Worm (Caenorhabditis elegans) whole organism, L4 larva: ENCODE data around the gene clh-6.

ENCODE experiments used
- F10B5.3 ChIP-seq: sonication (generic microtip); optimal IDR thresholded peaks from 2 replicates; lab custom pipeline; 2016; ENCODE audit warnings: mild to moderate bottlenecking, missing genetic modification characterization, missing compliant biosample characterization
- R02D3.7 ChIP-seq: fragments of 150-350 bp; sonication (generic microtip); optimal IDR thresholded peaks from 3 replicates; lab custom pipeline; 2014; ENCODE audit warnings: missing biosample characterization, missing genetic modification characterization
- T20F7.1 ChIP-seq: fragments of 200-800 bp; sonication (Bioruptor generic); optimal IDR thresholded peaks from 2 replicates; lab custom pipeline; 2018; ENCODE audit warnings: mild to moderate bottlenecking, missing genetic modification characterization, missing compliant biosample characterization
- T26A8.4 ChIP-seq: fragments of 200-800 bp; sonication (Bioruptor generic); IDR thresholded peaks from 2 replicates; pipeline ENCODE4 v1.3.6; 2022; ENCODE audit warnings: missing genetic modification characterization, missing compliant biosample characterization
- Y48G9A.11 ChIP-seq: fragments of 200-800 bp; sonication (Bioruptor generic); IDR thresholded peaks from 2 replicates; pipeline ENCODE4 v1.3.6; 2022; ENCODE audit warnings: missing genetic modification reagents, missing genetic modification characterization, missing compliant biosample characterization
- Y5F2A.4 ChIP-seq: fragments of 200-800 bp; sonication (Bioruptor generic); optimal IDR thresholded peaks from 2 replicates; lab custom pipeline; 2018; ENCODE audit warnings: mild to moderate bottlenecking, missing genetic modification characterization, missing compliant biosample characterization
- ZK337.2 ChIP-seq: fragments of 200-800 bp; sonication (Bioruptor generic); IDR thresholded peaks from 2 replicates; pipeline ENCODE4 v1.3.6; 2022; ENCODE audit warnings: missing genetic modification reagents, missing genetic modification characterization, missing compliant biosample characterization
- aha-1 ChIP-seq: fragments of 150-350 bp; peaks from one replicate; lab custom pipeline; 2014; ENCODE audit warnings: missing biosample characterization, missing genetic modification characterization
- ces-1 ChIP-seq: fragments of 150-350 bp; sonication (generic microtip); optimal IDR thresholded peaks from 4 replicates; lab custom pipeline; 2014; ENCODE audit warnings: missing biosample characterization, missing genetic modification reagents, missing genetic modification characterization
- ctbp-1 ChIP-seq: fragments of 200-800 bp; sonication (Bioruptor generic); IDR thresholded peaks from 2 replicates; pipeline ENCODE4 v1.3.6; 2022; ENCODE audit warnings: missing genetic modification reagents, missing genetic modification characterization, missing compliant biosample characterization
- daf-12 ChIP-seq: fragments of 150-350 bp; optimal IDR thresholded peaks from 2 replicates; lab custom pipeline; 2014; ENCODE audit warnings: missing biosample characterization, missing genetic modification reagents, missing genetic modification characterization
- daf-16 ChIP-seq, 3 experiments: sonication (generic microtip); optimal IDR thresholded peaks; 2 replicates each; lab custom pipeline; 2016 to 2017; ENCODE audit warnings: missing genetic modification characterization in 3 of 3, missing genetic modification reagents in 3 of 3, mild to moderate bottlenecking in 2 of 3, missing compliant biosample characterization in 2 of 3, missing biosample characterization in 1 of 3, moderate library complexity in 1 of 3
- daf-8 ChIP-seq: fragments of 200-800 bp; sonication (Bioruptor generic); IDR thresholded peaks from 2 replicates; pipeline ENCODE4 v1.3.6; 2022; ENCODE audit warnings: missing genetic modification characterization, missing compliant biosample characterization
- dmd-6 ChIP-seq: fragments of 200-800 bp; sonication (Bioruptor generic); IDR thresholded peaks from 2 replicates; pipeline ENCODE4 v1.3.6; 2022; ENCODE audit warnings: missing genetic modification reagents, missing genetic modification characterization, missing compliant biosample characterization
- dpl-1 ChIP-seq: fragments of 150-350 bp; optimal IDR thresholded peaks from 2 replicates; lab custom pipeline; 2014; ENCODE audit warnings: missing biosample characterization, missing genetic modification reagents, missing genetic modification characterization
- duxl-1 ChIP-seq: sonication (generic microtip); optimal IDR thresholded peaks from 2 replicates; lab custom pipeline; 2016; ENCODE audit warnings: mild to moderate bottlenecking, missing genetic modification characterization, moderate library complexity, missing compliant biosample characterization; ENCODE audit not compliant: poor library complexity
- dve-1 ChIP-seq: sonication (generic microtip); optimal IDR thresholded peaks from 2 replicates; lab custom pipeline; 2017; ENCODE audit warnings: antibody characterized with exemption, mild to moderate bottlenecking, missing genetic modification characterization, missing compliant biosample characterization; ENCODE audit not compliant: insufficient read depth
- egl-27 ChIP-seq: sonication (generic microtip); optimal IDR thresholded peaks from 3 replicates; lab custom pipeline; 2017; ENCODE audit warnings: missing biosample characterization, missing genetic modification reagents, missing genetic modification characterization
- hlh-11 ChIP-seq: fragments of 200-800 bp; sonication (Bioruptor generic); optimal IDR thresholded peaks from 2 replicates; lab custom pipeline; 2018; ENCODE audit warnings: mild to moderate bottlenecking, missing genetic modification characterization, missing compliant biosample characterization
- hlh-30 ChIP-seq: sonication (generic microtip); optimal IDR thresholded peaks from 2 replicates; lab custom pipeline; 2017; ENCODE audit warnings: antibody characterized with exemption, mild to moderate bottlenecking, missing genetic modification characterization, missing compliant biosample characterization; ENCODE audit not compliant: insufficient read depth
- jun-1 ChIP-seq: fragments of 150-350 bp; optimal IDR thresholded peaks from 2 replicates; lab custom pipeline; 2014; ENCODE audit warnings: missing biosample characterization, missing genetic modification reagents, missing genetic modification characterization
- lim-7 ChIP-seq: fragments of 200-800 bp; sonication (Bioruptor generic); IDR thresholded peaks from 2 replicates; pipeline ENCODE4 v1.3.6; 2022; ENCODE audit warnings: missing genetic modification characterization, missing compliant biosample characterization
- lin-39 ChIP-seq: fragments of 150-350 bp; optimal IDR thresholded peaks from 2 replicates; lab custom pipeline; 2014; ENCODE audit warnings: missing biosample characterization, missing genetic modification reagents, missing genetic modification characterization
- lsy-2 ChIP-seq, 2 experiments: fragments of 150-350 bp in 1 of 2; sonication (generic microtip) in 1 of 2; optimal IDR thresholded peaks; 2 replicates each; lab custom pipeline; 2014 to 2017; ENCODE audit warnings: missing biosample characterization in 2 of 2, missing genetic modification characterization in 2 of 2
- mdl-1 ChIP-seq, 2 experiments: fragments of 150-350 bp in 1 of 2; sonication (generic microtip) in 1 of 2; optimal IDR thresholded peaks; 2 replicates each; lab custom pipeline; 2014 to 2017; ENCODE audit warnings: missing biosample characterization in 2 of 2, missing genetic modification characterization in 2 of 2
- mxl-2 ChIP-seq: fragments of 200-800 bp; sonication (Bioruptor generic); conservative IDR thresholded peaks from 2 replicates; pipeline ENCODE4 v1.3.6; 2022; ENCODE audit warnings: missing genetic modification reagents, missing genetic modification characterization, missing compliant biosample characterization
- nhr-102 ChIP-seq: sonication (generic microtip); optimal IDR thresholded peaks from 2 replicates; lab custom pipeline; 2016; ENCODE audit warnings: mild to moderate bottlenecking, missing genetic modification characterization, moderate library complexity, missing compliant biosample characterization
- nhr-111 ChIP-seq: fragments of 200-800 bp; sonication (Bioruptor generic); optimal IDR thresholded peaks from 2 replicates; lab custom pipeline; 2018; ENCODE audit warnings: mild to moderate bottlenecking, missing genetic modification characterization, missing compliant biosample characterization
- nhr-237 ChIP-seq: sonication (generic microtip); optimal IDR thresholded peaks from 2 replicates; lab custom pipeline; 2017; ENCODE audit warnings: missing biosample characterization, missing genetic modification characterization
- nhr-28 ChIP-seq: fragments of 150-350 bp; optimal IDR thresholded peaks from 2 replicates; lab custom pipeline; 2014; ENCODE audit warnings: missing biosample characterization, missing genetic modification characterization
- nhr-6 ChIP-seq: fragments of 150-350 bp; optimal IDR thresholded peaks from 2 replicates; lab custom pipeline; 2014; ENCODE audit warnings: missing biosample characterization, missing genetic modification characterization
- nhr-76 ChIP-seq: fragments of 150-350 bp; optimal IDR thresholded peaks from 2 replicates; lab custom pipeline; 2014; ENCODE audit warnings: missing biosample characterization, missing genetic modification characterization
- nhr-77 ChIP-seq: fragments of 150-350 bp; optimal IDR thresholded peaks from 2 replicates; lab custom pipeline; 2014; ENCODE audit warnings: missing biosample characterization, missing genetic modification characterization
- skn-1 ChIP-seq: fragments of 150-350 bp; optimal IDR thresholded peaks from 2 replicates; lab custom pipeline; 2014; ENCODE audit warnings: missing biosample characterization, missing genetic modification characterization
- unc-62 ChIP-seq, 3 experiments: fragments of 150-350 bp in 1 of 3; sonication (generic microtip); optimal IDR thresholded peaks in 2 of 3; peaks in 1 of 3; 1 replicate in 1 of 3; 2 replicates in 2 of 3; lab custom pipeline; 2014 to 2017; ENCODE audit warnings: missing biosample characterization in 3 of 3, missing genetic modification characterization in 3 of 3, missing genetic modification reagents in 3 of 3, missing genotype in 1 of 3
- vab-7 ChIP-seq: fragments of 200-800 bp; sonication (Bioruptor generic); IDR thresholded peaks from 2 replicates; pipeline ENCODE4 v1.3.6; 2022; ENCODE audit warnings: missing genetic modification reagents, missing genetic modification characterization, missing compliant biosample characterization
- zfp-3 ChIP-seq: fragments of 200-800 bp; sonication (Bioruptor generic); conservative IDR thresholded peaks from 2 replicates; pipeline ENCODE4 v1.3.6; 2022; ENCODE audit warnings: missing genetic modification reagents, missing genetic modification characterization, missing compliant biosample characterization
- zip-11 ChIP-seq: fragments of 200-800 bp; sonication (Bioruptor generic); IDR thresholded peaks from 2 replicates; pipeline ENCODE4 v1.3.6; 2022; ENCODE audit warnings: missing genetic modification characterization, missing compliant biosample characterization
- ztf-11 ChIP-seq: fragments of 150-350 bp; optimal IDR thresholded peaks from 2 replicates; lab custom pipeline; 2014; ENCODE audit warnings: missing biosample characterization, missing genetic modification characterization

clh-6 gene

DNA sequence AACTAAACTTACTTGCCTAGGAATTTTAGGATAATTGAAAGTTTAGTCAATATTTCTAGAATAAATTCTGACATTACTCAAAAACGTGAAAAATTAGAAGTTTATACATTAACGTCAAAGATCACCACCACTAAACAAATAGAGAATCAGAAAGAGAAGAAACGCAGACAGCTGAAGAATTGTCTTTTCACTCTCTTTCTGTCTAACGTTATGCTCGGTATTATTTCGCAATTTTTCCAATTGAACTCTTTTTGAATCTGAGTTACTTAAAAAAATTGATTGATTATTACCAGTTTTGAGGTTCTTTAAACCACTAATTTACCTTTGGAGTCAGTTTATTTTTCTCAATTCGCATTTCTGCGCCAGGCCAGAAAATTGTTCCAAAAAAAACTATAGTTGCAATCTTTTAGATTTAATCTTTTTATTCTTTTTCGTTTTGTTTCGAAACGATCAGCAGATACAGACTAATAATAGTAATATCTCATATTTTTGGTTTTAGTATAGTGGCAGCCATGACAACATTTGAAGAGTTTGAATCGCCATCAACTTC, 37.7 kb upstream of the clh-6 start, which contains the start of gene nhr-154 (continued):
- TF ChIP-seq lsy-2 (tag; optimal IDR thresholded peaks at IDR 0.05; lab: Kevin White, UChicago) = peak in 1 of 2 experiments; percentile 49

DNA sequence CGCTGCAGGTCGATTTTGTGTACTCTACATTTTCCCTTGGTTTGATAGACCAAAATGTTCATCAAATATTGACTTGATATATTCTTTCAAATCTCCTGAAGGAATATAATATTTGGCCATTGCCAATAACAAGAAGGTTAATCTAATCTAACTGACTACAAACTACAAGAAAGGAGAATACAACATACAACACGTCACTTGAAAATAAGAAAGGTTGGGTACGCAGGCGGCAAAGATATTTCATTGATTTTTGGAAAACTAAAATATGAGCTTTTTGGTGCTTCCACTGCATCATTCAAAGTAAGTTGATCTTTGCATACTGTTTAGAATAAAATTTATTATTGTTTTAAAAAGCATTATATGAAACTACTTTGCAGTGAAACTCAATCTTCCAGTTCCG, 35.0 kb upstream of the clh-6 start, which contains the start of gene nhr-209:
Gene nhr-209, plus strand, starts transcription at position 27 of the 400 bp plus-strand sequence.
- TF ChIP-seq nhr-28 (tag; lab: Kevin White, UChicago) = peak; percentile 82
- TF ChIP-seq ces-1 = no peak

DNA sequence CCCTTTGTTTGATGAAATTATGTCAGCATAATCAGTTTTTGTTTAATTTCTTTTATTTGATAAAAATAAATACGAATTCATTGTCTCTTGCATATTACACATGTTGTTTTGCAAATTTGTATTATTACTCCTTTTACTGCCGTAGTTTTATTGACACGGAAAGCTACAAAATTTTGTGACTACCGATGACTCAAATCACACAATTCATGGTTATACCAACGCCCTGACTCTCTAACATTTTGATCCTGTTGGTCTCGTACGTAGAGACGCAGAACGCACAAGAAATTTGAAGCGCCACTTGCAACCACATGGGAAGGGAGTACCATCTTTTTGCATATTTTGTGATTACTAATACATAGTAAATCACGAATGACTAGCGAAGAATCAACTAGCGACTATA, 32.7 kb upstream of the clh-6 start, which contains the start of gene nhr-207:
Gene nhr-207, plus strand, starts transcription at position 282 of the 400 bp plus-strand sequence.
- no peak for TF ChIP-seq R02D3.7 (tag; lab: Kevin White, UChicago)
- no peak for TF ChIP-seq nhr-111 (GFP tag; lab: Kevin White, UChicago)
- TF ChIP-seq jun-1 (tag; lab: Kevin White, UChicago) = no peak
- no peak for TF ChIP-seq mxl-2 (GFP tag; lab: Robert Waterston, UW)
- no peak for TF ChIP-seq daf-16 (GFP tag; optimal IDR thresholded peaks at IDR 0.05; lab: Kevin White, UChicago)
- peak; percentile 51 for TF ChIP-seq daf-16 (tag; optimal IDR thresholded peaks at IDR 0.05; lab: Kevin White, UChicago)
- TF ChIP-seq Y48G9A.11 = no peak
- TF ChIP-seq daf-8 (GFP tag; lab: Robert Waterston, UW) = no peak
- TF ChIP-seq nhr-76 (tag; lab: Kevin White, UChicago) = no peak
- peak; percentile 54 for TF ChIP-seq nhr-102 (tag; lab: Kevin White, UChicago)
- no peak for TF ChIP-seq zfp-3 (GFP tag; lab: Robert Waterston, UW)
- no peak for TF ChIP-seq vab-7 (GFP tag; lab: Robert Waterston, UW)
- no peak for TF ChIP-seq ztf-11 (tag; lab: Kevin White, UChicago)
- TF ChIP-seq dmd-6 (GFP tag; lab: Robert Waterston, UW) = peak; percentile 85
- TF ChIP-seq dve-1 = peak; percentile 45
- TF ChIP-seq hlh-11 (tag; lab: Kevin White, UChicago) = peak; percentile 39
- TF ChIP-seq nhr-6 (tag; lab: Kevin White, UChicago) = peak; percentile 85
- TF ChIP-seq nhr-28 (tag; lab: Kevin White, UChicago) = peak; percentile 95
- peak in 1 of 2 experiments; percentile 71 for TF ChIP-seq mdl-1 (tag; optimal IDR thresholded peaks at IDR 0.05; lab: Kevin White, UChicago)
- TF ChIP-seq nhr-77 (tag; lab: Kevin White, UChicago) = peak; percentile 20
- TF ChIP-seq, all 104 proteins: peak for 9

DNA sequence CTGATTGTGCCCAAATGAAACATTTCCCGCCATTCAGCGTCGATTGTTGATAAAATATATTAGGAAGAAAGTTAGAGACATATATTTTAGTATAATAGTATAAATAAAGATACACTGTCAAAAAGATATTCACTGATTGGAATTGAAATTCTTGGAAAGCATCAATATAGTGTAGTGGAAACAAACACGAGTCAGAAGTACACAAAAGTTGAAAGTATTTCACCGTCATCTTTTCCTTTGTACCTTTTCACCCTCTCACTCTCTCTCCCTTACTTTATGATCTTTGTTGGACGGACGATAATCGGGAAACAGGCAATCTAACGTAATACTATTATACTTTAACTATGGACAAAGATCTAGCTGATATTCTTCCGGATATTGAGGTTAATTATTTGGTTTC, 30.9 kb upstream of the clh-6 start, which contains the start of gene nhr-208:
Gene nhr-208, plus strand, starts transcription at position 288 of the 400 bp plus-strand sequence.
- TF ChIP-seq T26A8.4 (GFP tag; lab: Robert Waterston, UW) = no peak
- no peak for TF ChIP-seq Y5F2A.4 (GFP tag; lab: Kevin White, UChicago)
- TF ChIP-seq dmd-6 (GFP tag; lab: Robert Waterston, UW) = 0 out of 2 replicates have a peak, but pooled peaks have one; percentile 18
- no peak for TF ChIP-seq F10B5.3
- no peak for TF ChIP-seq daf-8 (GFP tag; lab: Robert Waterston, UW)
- TF ChIP-seq daf-12 = no peak
- peak; percentile 13 for TF ChIP-seq hlh-30 (tag; lab: Kevin White, UChicago)
- no peak for TF ChIP-seq hlh-11 (tag; lab: Kevin White, UChicago)
- peak; percentile 15 for TF ChIP-seq dve-1
- peak; percentile 5 for TF ChIP-seq nhr-102 (tag; lab: Kevin White, UChicago)
- TF ChIP-seq nhr-28 (tag; lab: Kevin White, UChicago) = peak; percentile 62
- TF ChIP-seq unc-62 (GFP tag; optimal IDR thresholded peaks at IDR 0.05 in 1 of 2; lab: Kevin White, UChicago) = no peak
- no peak for TF ChIP-seq unc-62 (tag; optimal IDR thresholded peaks at IDR 0.05; lab: Kevin White, UChicago)
- TF ChIP-seq daf-16 (GFP tag; optimal IDR thresholded peaks at IDR 0.05; lab: Kevin White, UChicago) = no peak
- TF ChIP-seq daf-16 (tag; optimal IDR thresholded peaks at IDR 0.05; lab: Kevin White, UChicago) = peak; percentile 56

DNA sequence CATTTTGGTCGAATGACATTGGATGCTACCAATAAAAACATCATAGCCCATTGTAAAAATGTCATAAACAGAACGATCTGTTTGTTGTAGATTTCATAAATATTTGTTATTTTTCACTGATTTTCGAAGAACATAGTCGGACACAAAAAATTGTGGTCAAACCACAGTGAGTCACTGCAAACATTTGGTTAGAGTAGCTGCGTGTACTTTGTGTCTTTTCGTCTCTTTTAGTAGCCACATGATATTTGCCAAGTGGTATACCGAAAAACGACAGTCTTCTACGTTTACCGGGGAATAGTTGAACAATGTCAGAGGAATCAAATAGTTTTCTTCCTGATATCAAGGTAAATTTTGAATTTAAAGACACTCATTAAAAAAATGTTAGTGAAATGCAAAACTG, 28.6 kb upstream of the clh-6 start, which contains the start of gene nhr-206:
Gene nhr-206, plus strand, starts transcription at position 248 of the 400 bp plus-strand sequence.
- TF ChIP-seq jun-1 (tag; lab: Kevin White, UChicago) (no peak), nhr-6 (tag; lab: Kevin White, UChicago) (peak; percentile 79), lsy-2 (tag; optimal IDR thresholded peaks at IDR 0.05; lab: Kevin White, UChicago) (no peak), skn-1 (tag; lab: Kevin White, UChicago) (no peak), zip-11 (GFP tag; lab: Robert Waterston, UW) (no peak), dpl-1 (GFP tag; lab: Kevin White, UChicago) (no peak), dmd-6 (GFP tag; lab: Robert Waterston, UW) (peak; percentile 74), T20F7.1 (GFP tag; lab: Kevin White, UChicago) (no peak), ZK337.2 (GFP tag; lab: Robert Waterston, UW) (no peak), mdl-1 (tag; optimal IDR thresholded peaks at IDR 0.05; lab: Kevin White, UChicago) (peak in 1 of 2 experiments; percentile 61), duxl-1 (tag; lab: Kevin White, UChicago) (no peak), lin-39 (tag; lab: Kevin White, UChicago) (no peak), hlh-30 (tag; lab: Kevin White, UChicago) (peak; percentile 52), ctbp-1 (GFP tag; lab: Robert Waterston, UW) (no peak), lim-7 (GFP tag; lab: Robert Waterston, UW) (no peak), aha-1 (no peak), egl-27 (tag; lab: Kevin White, UChicago) (no peak), nhr-237 (tag; lab: Kevin White, UChicago) (no peak), nhr-77 (tag; lab: Kevin White, UChicago) (peak; percentile 42)
